Worm (Caenorhabditis elegans) whole organism, young adult: Measurements from ENCODE around the gene B0416.4.
A peak's percentile ranks its signal among the peaks of the same experiment; 100 is the strongest.

Experiments
- B0035.1 ChIP-seq: sonication (generic microtip); optimal IDR thresholded peaks from 2 replicates; lab custom pipeline; 2016; ENCODE audit warnings: missing genetic modification characterization, mild to moderate bottlenecking, missing compliant biosample characterization, missing genotype, missing genetic modification reagents
- B0261.1 ChIP-seq: sonication (generic microtip); optimal IDR thresholded peaks from 2 replicates; lab custom pipeline; 2016; ENCODE audit warnings: mild to moderate bottlenecking, missing genetic modification characterization, moderate library complexity, missing compliant biosample characterization
- B0336.3 ChIP-seq: fragments of 200-800 bp; sonication (Bioruptor generic); IDR thresholded peaks from 2 replicates; pipeline ENCODE4 v1.3.6; 2022; ENCODE audit warnings: missing genetic modification characterization, missing compliant biosample characterization
- C17E4.6 ChIP-seq: fragments of 200-800 bp; sonication (Bioruptor generic); IDR thresholded peaks from 2 replicates; pipeline ENCODE4 v1.3.6; 2022; ENCODE audit warnings: missing genetic modification reagents, missing genetic modification characterization, missing compliant biosample characterization
- D2030.7 ChIP-seq: fragments of 200-800 bp; sonication (Bioruptor generic); IDR thresholded peaks from 2 replicates; pipeline ENCODE4 v1.3.6; 2022; ENCODE audit warnings: missing genetic modification reagents, missing genetic modification characterization, missing compliant biosample characterization
- F23B12.7 ChIP-seq: sonication (generic microtip); optimal IDR thresholded peaks from 2 replicates; lab custom pipeline; 2017; ENCODE audit warnings: missing genetic modification characterization, mild to moderate bottlenecking, missing compliant biosample characterization, antibody characterized with exemption, moderate library complexity; ENCODE audit not compliant: insufficient read depth
- F57C9.4 ChIP-seq: sonication (generic microtip); optimal IDR thresholded peaks from 2 replicates; lab custom pipeline; 2017; ENCODE audit warnings: mild to moderate bottlenecking, missing genetic modification characterization, missing compliant biosample characterization
- T26A5.8 ChIP-seq: sonication (generic microtip); optimal IDR thresholded peaks from 2 replicates; lab custom pipeline; 2016; ENCODE audit warnings: missing genetic modification characterization, missing compliant biosample characterization
- Y53G8AR.9 ChIP-seq: fragments of 200-800 bp; sonication (Bioruptor generic); conservative IDR thresholded peaks from 2 replicates; pipeline ENCODE4 v1.3.6; 2022; ENCODE audit warnings: missing genetic modification reagents, missing genetic modification characterization, missing compliant biosample characterization
- Y67H2A.10 ChIP-seq: fragments of 200-800 bp; sonication (Bioruptor generic); conservative IDR thresholded peaks from 2 replicates; pipeline ENCODE4 v1.3.6; 2022; ENCODE audit warnings: missing genetic modification reagents, missing genetic modification characterization, missing compliant biosample characterization
- Y95B8A.8 ChIP-seq: fragments of 200-800 bp; sonication (Bioruptor generic); IDR thresholded peaks from 2 replicates; pipeline ENCODE4 v1.3.6; 2022; ENCODE audit warnings: missing genetic modification reagents, missing genetic modification characterization, missing compliant biosample characterization
- ZK185.1 ChIP-seq: sonication (generic microtip); optimal IDR thresholded peaks from 2 replicates; lab custom pipeline; 2016; ENCODE audit warnings: mild to moderate bottlenecking, missing genetic modification characterization, missing compliant biosample characterization; ENCODE audit not compliant: poor library complexity, severe bottlenecking
- akir-1 ChIP-seq: fragments of 200-800 bp; sonication (Bioruptor generic); optimal IDR thresholded peaks from 2 replicates; lab custom pipeline; 2018; ENCODE audit warnings: mild to moderate bottlenecking, missing genetic modification characterization, moderate library complexity, missing compliant biosample characterization
- aptf-2 ChIP-seq: fragments of 200-800 bp; sonication (Bioruptor generic); conservative IDR thresholded peaks from 2 replicates; pipeline ENCODE4 v1.3.6; 2022; ENCODE audit warnings: missing genetic modification reagents, missing genetic modification characterization, missing compliant biosample characterization
- aptf-3 ChIP-seq: fragments of 200-800 bp; sonication (Bioruptor generic); IDR thresholded peaks from 2 replicates; pipeline ENCODE4 v1.3.6; 2022; ENCODE audit warnings: missing genetic modification characterization, missing compliant biosample characterization
- atf-7 ChIP-seq: sonication (generic microtip); optimal IDR thresholded peaks from 2 replicates; lab custom pipeline; 2017; ENCODE audit warnings: mild to moderate bottlenecking, missing genetic modification characterization, missing compliant biosample characterization
- attf-3 ChIP-seq: fragments of 200-800 bp; sonication (Bioruptor generic); conservative IDR thresholded peaks from 2 replicates; pipeline ENCODE4 v1.3.6; 2022; ENCODE audit warnings: missing genetic modification reagents, missing genetic modification characterization, missing compliant biosample characterization
- attf-5 ChIP-seq: fragments of 200-800 bp; sonication (Bioruptor generic); optimal IDR thresholded peaks from 2 replicates; lab custom pipeline; 2018; ENCODE audit warnings: mild to moderate bottlenecking, missing genetic modification characterization, missing compliant biosample characterization
- cebp-2 ChIP-seq: fragments of 200-800 bp; sonication (Bioruptor generic); IDR thresholded peaks from 2 replicates; pipeline ENCODE4 v1.3.6; 2022; ENCODE audit warnings: missing genetic modification characterization, missing compliant biosample characterization
- ceh-100 ChIP-seq: fragments of 200-800 bp; sonication (Bioruptor generic); IDR thresholded peaks from 2 replicates; pipeline ENCODE4 v1.3.6; 2022; ENCODE audit warnings: missing genetic modification reagents, missing genetic modification characterization, missing compliant biosample characterization
- ceh-40 ChIP-seq: fragments of 200-800 bp; sonication (Bioruptor generic); IDR thresholded peaks from 2 replicates; pipeline ENCODE4 v1.3.6; 2022; ENCODE audit warnings: missing genetic modification characterization, missing compliant biosample characterization
- die-1 ChIP-seq: sonication (generic microtip); optimal IDR thresholded peaks from 2 replicates; lab custom pipeline; 2016; ENCODE audit warnings: missing genotype, mild to moderate bottlenecking, missing genetic modification characterization, missing compliant biosample characterization
- ets-4 ChIP-seq: fragments of 200-800 bp; sonication (Bioruptor generic); optimal IDR thresholded peaks from 2 replicates; lab custom pipeline; 2018; ENCODE audit warnings: mild to moderate bottlenecking, missing genetic modification characterization, missing compliant biosample characterization
- gei-17 ChIP-seq: fragments of 200-800 bp; sonication (Bioruptor generic); optimal IDR thresholded peaks from 2 replicates; lab custom pipeline; 2018; ENCODE audit warnings: mild to moderate bottlenecking, missing genetic modification characterization, missing compliant biosample characterization
- hlh-12 ChIP-seq: sonication (generic microtip); optimal IDR thresholded peaks from 2 replicates; lab custom pipeline; 2016; ENCODE audit warnings: missing genetic modification characterization, missing compliant biosample characterization
- hmg-1.2 ChIP-seq: fragments of 200-800 bp; sonication (Bioruptor generic); IDR thresholded peaks from 2 replicates; pipeline ENCODE4 v1.3.6; 2022; ENCODE audit warnings: missing genetic modification reagents, missing genetic modification characterization, missing compliant biosample characterization
- hsf-1 ChIP-seq: fragments of 200-800 bp; sonication (Bioruptor generic); IDR thresholded peaks from 2 replicates; pipeline ENCODE4 v1.3.6; 2022; ENCODE audit warnings: missing genetic modification reagents, missing genetic modification characterization, missing compliant biosample characterization
- lag-1 ChIP-seq: fragments of 200-800 bp; sonication (Bioruptor generic); IDR thresholded peaks from 2 replicates; pipeline ENCODE4 v1.3.6; 2022; ENCODE audit warnings: missing genetic modification reagents, missing genetic modification characterization, missing compliant biosample characterization
- let-607 ChIP-seq, 2 experiments: fragments of 200-800 bp in 1 of 2; sonication (Bioruptor generic) in 1 of 2; sonication (generic microtip) in 1 of 2; optimal IDR thresholded peaks; 2 replicates each; lab custom pipeline; 2016 to 2018; ENCODE audit warnings: mild to moderate bottlenecking in 2 of 2, missing compliant biosample characterization in 2 of 2, missing genetic modification characterization in 2 of 2, moderate library complexity in 2 of 2, missing genotype in 1 of 2
- lsy-27 ChIP-seq: sonication (generic microtip); optimal IDR thresholded peaks from 2 replicates; lab custom pipeline; 2017; ENCODE audit warnings: missing genetic modification characterization, mild to moderate bottlenecking, missing compliant biosample characterization, antibody characterized with exemption, missing genotype, borderline replicate concordance; ENCODE audit not compliant: insufficient read depth
- madf-3 ChIP-seq: fragments of 200-800 bp; sonication (Bioruptor generic); IDR thresholded peaks from 2 replicates; pipeline ENCODE4 v1.3.6; 2022; ENCODE audit warnings: missing genetic modification reagents, missing genetic modification characterization, missing compliant biosample characterization
- madf-6 ChIP-seq: fragments of 200-800 bp; sonication (Bioruptor generic); IDR thresholded peaks from 2 replicates; pipeline ENCODE4 v1.3.6; 2022; ENCODE audit warnings: missing genetic modification reagents, missing genetic modification characterization, missing compliant biosample characterization
- nfyb-1 ChIP-seq: fragments of 200-800 bp; sonication (Bioruptor generic); IDR thresholded peaks from 2 replicates; pipeline ENCODE4 v1.3.6; 2022; ENCODE audit warnings: missing genetic modification reagents, missing genetic modification characterization, missing compliant biosample characterization
- nhr-80 ChIP-seq: sonication (generic microtip); optimal IDR thresholded peaks from 2 replicates; lab custom pipeline; 2016; ENCODE audit warnings: missing genetic modification characterization, missing compliant biosample characterization
- pbrm-1 ChIP-seq: fragments of 200-800 bp; sonication (Bioruptor generic); IDR thresholded peaks from 2 replicates; pipeline ENCODE4 v1.3.6; 2022; ENCODE audit warnings: missing genetic modification reagents, missing genetic modification characterization, missing compliant biosample characterization
- pha-4 ChIP-seq: fragments of 150-350 bp; sonication (generic microtip); optimal IDR thresholded peaks from 2 replicates; lab custom pipeline; 2014; ENCODE audit warnings: missing biosample characterization, missing genetic modification reagents, missing genetic modification characterization
- sdz-38 ChIP-seq: sonication (generic microtip); optimal IDR thresholded peaks from 2 replicates; lab custom pipeline; 2016; ENCODE audit warnings: missing genotype, missing genetic modification characterization, missing compliant biosample characterization
- snpc-4 ChIP-seq, 5 experiments: fragments of 150-350 bp in 1 of 5; sonication (generic microtip) in 4 of 5; optimal IDR thresholded peaks; 2 replicates each; lab custom pipeline; 2014 to 2018; ENCODE audit warnings: missing genetic modification characterization in 5 of 5, missing biosample characterization in 3 of 5, antibody characterized with exemption in 2 of 5, mild to moderate bottlenecking in 2 of 5, missing compliant biosample characterization in 2 of 5, missing genotype in 2 of 5, moderate library complexity in 2 of 5, missing genetic modification reagents in 1 of 5
- sptf-2 ChIP-seq: fragments of 200-800 bp; sonication (Bioruptor generic); optimal IDR thresholded peaks from 2 replicates; lab custom pipeline; 2018; ENCODE audit warnings: mild to moderate bottlenecking, missing genetic modification characterization, missing compliant biosample characterization
- tbx-9 ChIP-seq: sonication (generic microtip); optimal IDR thresholded peaks from 2 replicates; lab custom pipeline; 2016; ENCODE audit warnings: borderline replicate concordance, missing genetic modification characterization, inconsistent platforms, missing compliant biosample characterization
- ztf-18 ChIP-seq: sonication (generic microtip); optimal IDR thresholded peaks from 2 replicates; lab custom pipeline; 2016; ENCODE audit warnings: missing genotype, mild to moderate bottlenecking, missing genetic modification characterization, missing compliant biosample characterization
- ztf-22 ChIP-seq: fragments of 200-800 bp; sonication (Bioruptor generic); optimal IDR thresholded peaks from 2 replicates; lab custom pipeline; 2018; ENCODE audit warnings: mild to moderate bottlenecking, missing genetic modification characterization, moderate library complexity, missing compliant biosample characterization
- ztf-26 ChIP-seq: sonication (generic microtip); optimal IDR thresholded peaks from 2 replicates; lab custom pipeline; 2017; ENCODE audit warnings: missing genetic modification characterization, missing compliant biosample characterization

B0416.4 gene

ce11 chrX:9270753-9271152 lies 8.0 kb upstream of the B0416.4 start, which contains the start of gene B0416.5:
Gene B0416.5, minus strand, starts transcription at chrX:9270853.
- TF ChIP-seq akir-1 (GFP tag; lab: Kevin White, UChicago): no peak
- TF ChIP-seq ztf-18 (tag; lab: Kevin White, UChicago): no peak
- no peak for TF ChIP-seq hlh-12 (tag; lab: Kevin White, UChicago)
- no peak for TF ChIP-seq T26A5.8 (tag; lab: Kevin White, UChicago)
- TF ChIP-seq ceh-40 (GFP tag; lab: Robert Waterston, UW): no peak
- no peak for TF ChIP-seq F57C9.4 (tag; lab: Kevin White, UChicago)
- no peak for TF ChIP-seq ceh-100 (GFP tag; lab: Robert Waterston, UW)
- no peak for TF ChIP-seq B0261.1 (tag; lab: Kevin White, UChicago)
- no peak for TF ChIP-seq tbx-9 (tag; lab: Kevin White, UChicago)
- TF ChIP-seq hmg-1.2 (GFP tag; lab: Robert Waterston, UW): no peak
- TF ChIP-seq Y95B8A.8: no peak
- TF ChIP-seq C17E4.6 (GFP tag; lab: Robert Waterston, UW): no peak
- no peak for TF ChIP-seq aptf-2
- TF ChIP-seq pbrm-1: no peak
- TF ChIP-seq, all 124 proteins: peak for 0

ce11 chrX:9271886-9272285 lies 6.9 kb upstream of the B0416.4 start:
- TF ChIP-seq madf-3 (no peak), B0336.3 (GFP tag; lab: Robert Waterston, UW) (no peak), aptf-2 (no peak), ztf-26 (tag; lab: Kevin White, UChicago) (peak; percentile 14), atf-7 (peak; percentile 47), hmg-1.2 (GFP tag; lab: Robert Waterston, UW) (peak; percentile 30; the same call in 1 of the 2 replicates), snpc-4 (GFP tag; optimal IDR thresholded peaks at IDR 0.05; lab: Kevin White, UChicago) (no peak), snpc-4 (tag; optimal IDR thresholded peaks at IDR 0.05; lab: Kevin White, UChicago) (no peak), pha-4 (tag; lab: Kevin White, UChicago) (no peak), ceh-100 (GFP tag; lab: Robert Waterston, UW) (no peak), ets-4 (peak; percentile 51), gei-17 (GFP tag; lab: Kevin White, UChicago) (no peak), ztf-22 (GFP tag; lab: Kevin White, UChicago) (peak; percentile 1), attf-5 (GFP tag; lab: Kevin White, UChicago) (peak; percentile 22), B0035.1 (tag; lab: Kevin White, UChicago) (no peak), ZK185.1 (tag; lab: Kevin White, UChicago) (peak; percentile 8), die-1 (tag; lab: Kevin White, UChicago) (no peak), F23B12.7 (tag; lab: Kevin White, UChicago) (no peak), nfyb-1 (GFP tag; lab: Robert Waterston, UW) (0 out of 2 replicates have a peak, but pooled peaks have one; percentile 17), let-607 (tag; optimal IDR thresholded peaks at IDR 0.05; lab: Kevin White, UChicago) (peak; percentile 65 to 84), B0261.1 (tag; lab: Kevin White, UChicago) (no peak), nhr-80 (tag; lab: Kevin White, UChicago) (peak; percentile 95)

- TF ChIP-seq Y67H2A.10 (GFP tag; lab: Robert Waterston, UW) (no peak), attf-3 (no peak), D2030.7 (GFP tag; lab: Robert Waterston, UW) (no peak), sdz-38 (tag; lab: Kevin White, UChicago) (no peak), tbx-9 (tag; lab: Kevin White, UChicago) (no peak), attf-5 (GFP tag; lab: Kevin White, UChicago) (no peak), lag-1 (GFP tag; lab: Robert Waterston, UW) (no peak), madf-6 (GFP tag; lab: Robert Waterston, UW) (no peak), hsf-1 (GFP tag; lab: Robert Waterston, UW) (no peak), aptf-3 (GFP tag; lab: Robert Waterston, UW) (no peak), lsy-27 (no peak), sptf-2 (GFP tag; lab: Kevin White, UChicago) (no peak), pha-4 (tag; lab: Kevin White, UChicago) (no peak), cebp-2 (no peak), Y53G8AR.9 (GFP tag; lab: Robert Waterston, UW) (no peak)
Observed at ce11 chrX:9274574-9274973, 4.2 kb upstream of the B0416.4 start, which contains the start of gene B0416.10. Gene B0416.10, minus strand, starts transcription at chrX:9274674.
